Worm (Caenorhabditis elegans) whole organism, L3 larva: ENCODE measurements around the gene srlf-21.

ENCODE experiments used
- ceh-16 ChIP-seq: sonication (generic microtip); optimal IDR thresholded peaks from 2 replicates; lab custom pipeline; 2017; ENCODE audit warnings: missing biosample characterization, missing genetic modification characterization
- egl-27 ChIP-seq: sonication (generic microtip); optimal IDR thresholded peaks from 4 replicates; lab custom pipeline; 2017; ENCODE audit warnings: missing biosample characterization, missing genetic modification reagents, missing genetic modification characterization
- elt-3 ChIP-seq, 3 experiments: fragments of 150-350 bp in 1 of 3; sonication (generic microtip) in 2 of 3; optimal IDR thresholded peaks; 2 replicates in 2 of 3; 4 replicates in 1 of 3; lab custom pipeline; 2014 to 2017; ENCODE audit warnings: missing biosample characterization in 3 of 3, missing genetic modification characterization in 3 of 3
- eor-1 ChIP-seq, 2 experiments: fragments of 150-350 bp; optimal IDR thresholded peaks; 2 replicates each; lab custom pipeline; 2014 to 2018; ENCODE audit warnings: missing biosample characterization in 2 of 2, missing genetic modification characterization in 2 of 2
- fkh-10 ChIP-seq: sonication (generic microtip); optimal IDR thresholded peaks from 2 replicates; lab custom pipeline; 2017; ENCODE audit warnings: missing biosample characterization, missing genetic modification reagents, missing genetic modification characterization
- hmg-11 ChIP-seq: sonication (generic microtip); optimal IDR thresholded peaks from 2 replicates; lab custom pipeline; 2016; ENCODE audit warnings: missing genetic modification characterization, missing compliant biosample characterization
- mdl-1 ChIP-seq: fragments of 150-350 bp; optimal IDR thresholded peaks from 2 replicates; lab custom pipeline; 2014; ENCODE audit warnings: missing biosample characterization, missing genetic modification characterization
- nhr-12 ChIP-seq: fragments of 150-350 bp; optimal IDR thresholded peaks from 2 replicates; lab custom pipeline; 2014; ENCODE audit warnings: missing biosample characterization, missing genetic modification characterization
- nhr-76 ChIP-seq: fragments of 150-350 bp; sonication (generic microtip); optimal IDR thresholded peaks from 5 replicates; lab custom pipeline; 2014; ENCODE audit warnings: missing biosample characterization, missing genetic modification characterization
- nhr-77 ChIP-seq: fragments of 150-350 bp; optimal IDR thresholded peaks from 2 replicates; lab custom pipeline; 2014; ENCODE audit warnings: missing biosample characterization, missing genetic modification characterization
- pha-4 ChIP-seq: fragments of 150-350 bp; optimal IDR thresholded peaks from 2 replicates; lab custom pipeline; 2014; ENCODE audit warnings: missing biosample characterization, missing genetic modification reagents, missing genetic modification characterization
- pqm-1 ChIP-seq: fragments of 150-350 bp; optimal IDR thresholded peaks from 2 replicates; lab custom pipeline; 2017; ENCODE audit warnings: missing biosample characterization, missing genetic modification characterization, inconsistent platforms
- tbx-2 ChIP-seq: sonication (generic microtip); optimal IDR thresholded peaks from 2 replicates; lab custom pipeline; 2016; ENCODE audit warnings: mild to moderate bottlenecking, missing genetic modification characterization, missing compliant biosample characterization
- zag-1 ChIP-seq: fragments of 150-350 bp; optimal IDR thresholded peaks from 2 replicates; lab custom pipeline; 2014; ENCODE audit warnings: missing biosample characterization, missing genetic modification characterization

DNA sequence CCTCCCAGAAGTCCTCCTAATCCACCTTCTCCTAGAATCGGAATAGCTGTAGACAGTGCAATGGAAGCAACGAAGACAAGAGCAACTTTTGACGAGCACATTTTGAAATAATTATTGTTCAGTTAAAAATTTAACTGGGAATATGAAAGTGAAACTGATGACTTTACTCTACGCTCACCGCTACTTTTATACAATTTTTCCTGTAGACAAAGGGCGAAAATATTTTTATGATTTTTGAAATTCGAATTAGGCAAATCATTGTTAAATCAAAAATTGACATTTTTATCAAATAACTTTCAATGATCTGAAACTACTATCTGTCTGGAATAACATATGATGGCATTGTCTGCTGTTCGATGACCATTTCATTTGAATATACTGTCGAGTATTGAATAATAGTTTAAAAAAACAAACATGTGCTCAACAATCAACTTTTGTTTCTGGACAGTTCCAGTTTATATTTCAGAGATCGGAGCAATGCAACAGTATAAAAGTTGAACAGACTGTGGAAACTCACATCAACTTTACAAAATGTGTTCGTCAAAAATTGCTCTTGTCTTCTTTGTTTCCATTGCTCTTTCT is 3.2 kb upstream of the srlf-21 start, which contains the start of the genes srlf-23 and srlf-20:
- TF ChIP-seq ceh-16 (tag; lab: Kevin White, UChicago) (no peak), zag-1 (tag; lab: Kevin White, UChicago) (no peak), nhr-76 (tag; lab: Kevin White, UChicago) (no peak), tbx-2 (tag; lab: Kevin White, UChicago) (no peak), egl-27 (tag; lab: Kevin White, UChicago) (no peak), nhr-77 (tag; lab: Kevin White, UChicago) (no peak), elt-3 (tag; optimal IDR thresholded peaks at IDR 0.05; lab: Kevin White, UChicago) (no peak), mdl-1 (no peak), hmg-11 (tag; lab: Kevin White, UChicago) (no peak), pqm-1 (tag; lab: Kevin White, UChicago) (no peak), nhr-12 (tag; lab: Kevin White, UChicago) (no peak), eor-1 (tag; optimal IDR thresholded peaks at IDR 0.05; lab: Kevin White, UChicago) (no peak), pha-4 (tag; lab: Kevin White, UChicago) (no peak), fkh-10 (no peak)
